Fruit fly (Drosophila melanogaster): ENCODE data around the gene CG7295.

- TF ChIP-seq lz (GFP tag; optimal IDR thresholded peaks at IDR 0.05) = peak; percentile 2
- no peak for TF ChIP-seq CG7368 (GFP tag; optimal IDR thresholded peaks at IDR 0.05)
- no peak for TF ChIP-seq eg (GFP tag; IDR thresholded peaks at IDR 0.05)
- peak; percentile 17 for TF ChIP-seq CG6792 (GFP tag; optimal IDR thresholded peaks at IDR 0.05)
Measured at dm6 chr2L:1861994-1862393, 7.6 kb upstream of the CG7295 start.

Measured in whole organism, prepupa.